Fruit fly (Drosophila melanogaster): ENCODE data around the gene SdhD.

dm6 chr3R:23757912-23758607 lies 2.3 kb downstream of the SdhD start, which contains the start of the genes PTPMT1 and Hrd3:
- TF ChIP-seq jim (GFP tag; optimal IDR thresholded peaks at IDR 0.05) (peak; percentile 68), h (GFP tag; optimal IDR thresholded peaks at IDR 0.05) (peak; percentile 99), usp (GFP tag; optimal IDR thresholded peaks at IDR 0.05) (no peak), sage (GFP tag; optimal IDR thresholded peaks at IDR 0.05) (peak; percentile 96), pan (optimal IDR thresholded peaks at IDR 0.05) (no peak), Dfd (GFP tag; optimal IDR thresholded peaks at IDR 0.05) (no peak), Jra (GFP tag; optimal IDR thresholded peaks at IDR 0.05) (peak; percentile 97), Mio (GFP tag; optimal IDR thresholded peaks at IDR 0.05) (peak; percentile 85), Abd-B (GFP tag; optimal IDR thresholded peaks at IDR 0.05) (no peak), OdsH (GFP tag; optimal IDR thresholded peaks at IDR 0.05) (peak; percentile 98)

Data from whole organism, wandering third instar larva.